Fruit fly (Drosophila melanogaster): ENCODE results near the gene CG33500.

CG33500 gene

DNA sequence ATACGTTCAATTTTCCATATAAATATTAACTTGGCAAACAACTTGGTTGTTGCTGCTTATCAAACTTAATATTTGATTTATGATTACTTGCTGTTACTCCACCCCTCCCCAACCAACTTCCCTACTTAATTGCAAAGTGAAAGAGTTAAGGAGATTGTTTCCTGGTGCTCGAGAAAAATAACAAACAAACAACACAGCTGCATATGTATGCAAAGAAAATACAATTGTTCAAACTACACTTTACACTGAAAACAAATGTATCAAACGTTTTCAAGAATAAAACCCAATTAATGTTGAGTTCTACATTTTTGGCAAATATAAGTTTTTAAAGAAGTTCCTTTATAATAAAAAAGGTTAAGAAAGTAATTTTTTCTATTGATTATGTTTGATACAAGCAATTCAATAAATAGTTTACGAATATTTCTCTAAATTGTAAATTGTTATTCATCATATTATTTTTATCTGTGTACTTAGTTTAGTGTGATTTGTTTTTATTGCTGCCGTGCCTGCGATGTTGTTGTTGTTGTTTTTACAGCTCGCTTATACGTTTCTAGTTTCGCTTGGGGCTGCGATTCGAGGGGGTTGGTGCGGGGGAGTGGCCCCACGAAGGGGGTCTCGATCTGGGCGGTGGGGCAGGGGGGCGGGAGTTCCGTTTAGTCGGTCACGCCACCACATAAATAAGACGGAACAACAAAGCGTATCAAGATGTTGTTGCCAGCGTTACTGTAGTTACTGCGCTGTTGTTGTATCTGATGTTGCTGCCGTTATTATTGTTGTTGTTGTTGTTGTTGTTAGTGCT is 47.4 kb downstream of the CG33500 start (continued):
- TF ChIP-seq CG14965 (GFP tag; optimal IDR thresholded peaks at IDR 0.05; ENCODE audit: borderline replicate concordance) (no peak), cas (GFP tag; IDR thresholded peaks at IDR 0.05) (no peak), CG9727 (GFP tag; optimal IDR thresholded peaks at IDR 0.05) (peak; percentile 84), CG11093 (GFP tag; IDR thresholded peaks at IDR 0.05) (0 out of 3 replicates have a peak, but pooled peaks have one; percentile 40), CG2875 (GFP tag; optimal IDR thresholded peaks at IDR 0.05) (peak; percentile 61), CG9215 (GFP tag; IDR thresholded peaks at IDR 0.05) (peak; percentile 29; the same call in 1 of the 2 replicates), CG17186 (GFP tag; optimal IDR thresholded peaks at IDR 0.05) (peak; percentile 19), Usf (GFP tag; optimal IDR thresholded peaks at IDR 0.05) (no peak), CG17568 (GFP tag; optimal IDR thresholded peaks at IDR 0.05) (peak; percentile 49), Hr39 (optimal IDR thresholded peaks at IDR 0.05) (no peak), cad (GFP tag; optimal IDR thresholded peaks at IDR 0.05) (no peak), tup (GFP tag; optimal IDR thresholded peaks at IDR 0.05) (no peak), HLH4C (GFP tag; IDR thresholded peaks at IDR 0.05; ENCODE audit: partially characterized antibody) (no peak), CG12104 (GFP tag; optimal IDR thresholded peaks at IDR 0.05) (peak; percentile 60), CG5245 (GFP tag; optimal IDR thresholded peaks at IDR 0.05) (no peak), crc (GFP tag; optimal IDR thresholded peaks at IDR 0.05) (no peak), CG10366 (GFP tag; IDR thresholded peaks at IDR 0.05) (no peak; the same call in 1 of the 2 replicates), repo (GFP tag; optimal IDR thresholded peaks at IDR 0.05) (no peak), nerfin-2 (GFP tag; IDR thresholded peaks at IDR 0.05; ENCODE audit: partially characterized antibody) (no peak), Hmr (GFP tag; optimal IDR thresholded peaks at IDR 0.05) (peak; percentile 72), CG2116 (GFP tag; optimal IDR thresholded peaks at IDR 0.05) (peak; percentile 35), dm (GFP tag; optimal IDR thresholded peaks at IDR 0.05) (peak; percentile 31), Drgx (GFP tag; IDR thresholded peaks at IDR 0.05) (peak; percentile 52; the same call in 1 of the 2 replicates), bsh (GFP tag; optimal IDR thresholded peaks at IDR 0.05) (peak in 1 of 2 experiments; percentile 89), Stat92E (GFP tag; optimal IDR thresholded peaks at IDR 0.05) (no peak), en (GFP tag; optimal IDR thresholded peaks at IDR 0.05) (peak; percentile 24), Sry-β (GFP tag; optimal IDR thresholded peaks at IDR 0.05) (peak; percentile 11), CG6813 (GFP tag; optimal IDR thresholded peaks at IDR 0.05) (peak; percentile 47), CG2199 (GFP tag; IDR thresholded peaks at IDR 0.05) (no peak), HLHmδ (GFP tag; optimal IDR thresholded peaks at IDR 0.05) (peak; percentile 44), pho (GFP tag; optimal IDR thresholded peaks at IDR 0.05) (peak; percentile 55), zf30C (GFP tag; optimal IDR thresholded peaks at IDR 0.05) (peak; percentile 65), jumu (GFP tag; optimal IDR thresholded peaks at IDR 0.05) (no peak), Opbp (GFP tag; IDR thresholded peaks at IDR 0.05; ENCODE audit: partially characterized antibody) (0 out of 3 replicates have a peak, but pooled peaks have one; percentile 24), ERR (GFP tag; optimal IDR thresholded peaks at IDR 0.05) (peak; percentile 24), p53 (GFP tag; optimal IDR thresholded peaks at IDR 0.05) (no peak), CG18011 (GFP tag; optimal IDR thresholded peaks at IDR 0.05) (no peak), CG4617 (GFP tag; optimal IDR thresholded peaks at IDR 0.05; ENCODE audit: borderline replicate concordance) (peak; percentile 19), CG2712 (tag; optimal IDR thresholded peaks at IDR 0.05) (peak; percentile 90), Six4 (GFP tag; optimal IDR thresholded peaks at IDR 0.05) (peak; percentile 65), Scr (GFP tag; IDR thresholded peaks at IDR 0.05; ENCODE audit: partially characterized antibody) (no peak), NFAT (GFP tag; IDR thresholded peaks at IDR 0.05) (no peak), mirr (GFP tag; optimal IDR thresholded peaks at IDR 0.05) (peak; percentile 68), pnt (GFP tag; optimal IDR thresholded peaks at IDR 0.05) (peak; percentile 38), usp (GFP tag; optimal IDR thresholded peaks at IDR 0.05) (no peak), BtbVII (GFP tag; optimal IDR thresholded peaks at IDR 0.05) (peak; percentile 10), NC2α (GFP tag; optimal IDR thresholded peaks at IDR 0.05) (peak; percentile 48), Dip3 (GFP tag; optimal IDR thresholded peaks at IDR 0.05) (no peak)

Data from whole organism, embryonic.